Worm (Caenorhabditis elegans) whole organism, young adult: ENCODE results near the gene F45E12.5.

Experiments used
- B0019.2 ChIP-seq: fragments of 200-800 bp; sonication (Bioruptor generic); conservative IDR thresholded peaks from 2 replicates; pipeline ENCODE4 v1.3.6; 2022; ENCODE audit warnings: missing genetic modification reagents, missing genetic modification characterization, missing compliant biosample characterization
- F49E8.2 ChIP-seq: sonication (generic microtip); optimal IDR thresholded peaks from 3 replicates; lab custom pipeline; 2017; ENCODE audit warnings: missing genetic modification characterization, mild to moderate bottlenecking, missing compliant biosample characterization, antibody characterized with exemption, moderate library complexity; ENCODE audit not compliant: insufficient read depth
- F55B11.4 ChIP-seq: sonication (generic microtip); optimal IDR thresholded peaks from 2 replicates; lab custom pipeline; 2016; ENCODE audit warnings: missing compliant biosample characterization, missing genetic modification characterization, borderline replicate concordance; ENCODE audit not compliant: insufficient read depth
- F57C9.4 ChIP-seq: sonication (generic microtip); optimal IDR thresholded peaks from 2 replicates; lab custom pipeline; 2017; ENCODE audit warnings: mild to moderate bottlenecking, missing genetic modification characterization, missing compliant biosample characterization
- K11D2.4 ChIP-seq: fragments of 200-800 bp; sonication (Bioruptor generic); IDR thresholded peaks from 2 replicates; pipeline ENCODE4 v1.3.6; 2022; ENCODE audit warnings: missing genetic modification reagents, missing genetic modification characterization, missing compliant biosample characterization
- K12H6.12 ChIP-seq: fragments of 200-800 bp; sonication (Bioruptor generic); optimal IDR thresholded peaks from 2 replicates; lab custom pipeline; 2018; ENCODE audit warnings: mild to moderate bottlenecking, missing genetic modification characterization, missing compliant biosample characterization
- T07F8.4 ChIP-seq: sonication (generic microtip); optimal IDR thresholded peaks from 2 replicates; lab custom pipeline; 2016; ENCODE audit warnings: mild to moderate bottlenecking, missing genetic modification characterization, moderate library complexity, missing compliant biosample characterization
- Y53G8AR.9 ChIP-seq: fragments of 200-800 bp; sonication (Bioruptor generic); conservative IDR thresholded peaks from 2 replicates; pipeline ENCODE4 v1.3.6; 2022; ENCODE audit warnings: missing genetic modification reagents, missing genetic modification characterization, missing compliant biosample characterization
- ama-1 ChIP-seq, 3 experiments: fragments of 150-350 bp in 1 of 3; sonication (generic microtip) in 2 of 3; optimal IDR thresholded peaks; 2 replicates each; lab custom pipeline; 2014 to 2018; ENCODE audit warnings: missing biosample characterization in 2 of 3, missing genetic modification characterization in 2 of 3, missing genetic modification reagents in 2 of 3
- aptf-2 ChIP-seq: fragments of 200-800 bp; sonication (Bioruptor generic); conservative IDR thresholded peaks from 2 replicates; pipeline ENCODE4 v1.3.6; 2022; ENCODE audit warnings: missing genetic modification reagents, missing genetic modification characterization, missing compliant biosample characterization
- athp-1 ChIP-seq: sonication (generic microtip); optimal IDR thresholded peaks from 2 replicates; lab custom pipeline; 2017; ENCODE audit warnings: mild to moderate bottlenecking, missing genetic modification characterization, missing compliant biosample characterization
- bed-1 ChIP-seq: fragments of 200-800 bp; sonication (Bioruptor generic); IDR thresholded peaks from 2 replicates; pipeline ENCODE4 v1.3.6; 2022; ENCODE audit warnings: missing genetic modification reagents, missing genetic modification characterization, missing compliant biosample characterization
- bed-2 ChIP-seq: fragments of 200-800 bp; sonication (Bioruptor generic); IDR thresholded peaks from 2 replicates; pipeline ENCODE4 v1.3.6; 2022; ENCODE audit warnings: missing genetic modification reagents, missing genetic modification characterization, missing compliant biosample characterization
- ccch-3 ChIP-seq: fragments of 200-800 bp; sonication (Bioruptor generic); optimal IDR thresholded peaks from 2 replicates; lab custom pipeline; 2018; ENCODE audit warnings: mild to moderate bottlenecking, missing genetic modification characterization, missing compliant biosample characterization
- cebp-2 ChIP-seq: fragments of 200-800 bp; sonication (Bioruptor generic); IDR thresholded peaks from 2 replicates; pipeline ENCODE4 v1.3.6; 2022; ENCODE audit warnings: missing genetic modification characterization, missing compliant biosample characterization
- ceh-27 ChIP-seq: fragments of 200-800 bp; sonication (Bioruptor generic); optimal IDR thresholded peaks from 2 replicates; lab custom pipeline; 2018; ENCODE audit warnings: mild to moderate bottlenecking, missing genetic modification characterization, moderate library complexity, missing compliant biosample characterization
- ceh-40 ChIP-seq: fragments of 200-800 bp; sonication (Bioruptor generic); IDR thresholded peaks from 2 replicates; pipeline ENCODE4 v1.3.6; 2022; ENCODE audit warnings: missing genetic modification characterization, missing compliant biosample characterization
- ceh-91 ChIP-seq: fragments of 200-800 bp; sonication (Bioruptor generic); IDR thresholded peaks from 2 replicates; pipeline ENCODE4 v1.3.6; 2022; ENCODE audit warnings: missing genetic modification reagents, missing genetic modification characterization, missing compliant biosample characterization
- chd-7 ChIP-seq: sonication (generic microtip); optimal IDR thresholded peaks from 2 replicates; lab custom pipeline; 2016; ENCODE audit warnings: mild to moderate bottlenecking, missing genetic modification characterization, moderate library complexity, missing compliant biosample characterization
- dox-1 ChIP-seq: fragments of 200-800 bp; sonication (Bioruptor generic); IDR thresholded peaks from 2 replicates; pipeline ENCODE4 v1.3.6; 2022; ENCODE audit warnings: missing genetic modification reagents, missing genetic modification characterization, missing compliant biosample characterization
- efl-1 ChIP-seq: fragments of 150-350 bp; optimal IDR thresholded peaks from 2 replicates; lab custom pipeline; 2014; ENCODE audit warnings: missing biosample characterization, missing genetic modification reagents, missing genetic modification characterization
- egrh-3 ChIP-seq: fragments of 200-800 bp; sonication (Bioruptor generic); IDR thresholded peaks from 2 replicates; pipeline ENCODE4 v1.3.6; 2022; ENCODE audit warnings: missing genetic modification reagents, missing genetic modification characterization, missing compliant biosample characterization
- him-1 ChIP-seq: sonication (generic microtip); optimal IDR thresholded peaks from 2 replicates; lab custom pipeline; 2016; ENCODE audit warnings: missing genotype, missing genetic modification reagents, missing genetic modification characterization, missing compliant biosample characterization
- hmg-1.2 ChIP-seq: fragments of 200-800 bp; sonication (Bioruptor generic); IDR thresholded peaks from 2 replicates; pipeline ENCODE4 v1.3.6; 2022; ENCODE audit warnings: missing genetic modification reagents, missing genetic modification characterization, missing compliant biosample characterization
- hrde-1 ChIP-seq: sonication (generic microtip); optimal IDR thresholded peaks from 2 replicates; lab custom pipeline; 2016; ENCODE audit warnings: missing genetic modification characterization, mild to moderate bottlenecking, missing compliant biosample characterization, moderate library complexity, missing genotype, missing genetic modification reagents, borderline replicate concordance
- let-607 ChIP-seq, 2 experiments: fragments of 200-800 bp in 1 of 2; sonication (Bioruptor generic) in 1 of 2; sonication (generic microtip) in 1 of 2; optimal IDR thresholded peaks; 2 replicates each; lab custom pipeline; 2016 to 2018; ENCODE audit warnings: mild to moderate bottlenecking in 2 of 2, missing compliant biosample characterization in 2 of 2, missing genetic modification characterization in 2 of 2, moderate library complexity in 2 of 2, missing genotype in 1 of 2
- lin-40 ChIP-seq: sonication (generic microtip); optimal IDR thresholded peaks from 2 replicates; lab custom pipeline; 2016; ENCODE audit warnings: missing genetic modification characterization, mild to moderate bottlenecking, missing compliant biosample characterization, missing genotype, missing genetic modification reagents
- lir-1 ChIP-seq: fragments of 200-800 bp; sonication (Bioruptor generic); conservative IDR thresholded peaks from 2 replicates; pipeline ENCODE4 v1.3.6; 2022; ENCODE audit warnings: missing genetic modification reagents, missing genetic modification characterization, missing compliant biosample characterization
- lsl-1 ChIP-seq: fragments of 200-800 bp; sonication (Bioruptor generic); optimal IDR thresholded peaks from 2 replicates; lab custom pipeline; 2018; ENCODE audit warnings: mild to moderate bottlenecking, missing genetic modification characterization, moderate library complexity, missing compliant biosample characterization
- madf-3 ChIP-seq: fragments of 200-800 bp; sonication (Bioruptor generic); IDR thresholded peaks from 2 replicates; pipeline ENCODE4 v1.3.6; 2022; ENCODE audit warnings: missing genetic modification reagents, missing genetic modification characterization, missing compliant biosample characterization
- madf-8 ChIP-seq: fragments of 200-800 bp; sonication (Bioruptor generic); conservative IDR thresholded peaks from 2 replicates; pipeline ENCODE4 v1.3.6; 2022; ENCODE audit warnings: missing genetic modification reagents, missing genetic modification characterization, missing compliant biosample characterization
- mcd-1 ChIP-seq: fragments of 200-800 bp; sonication (Bioruptor generic); IDR thresholded peaks from 2 replicates; pipeline ENCODE4 v1.3.6; 2022; ENCODE audit warnings: missing genetic modification reagents, missing genetic modification characterization, missing compliant biosample characterization
- mel-28 ChIP-seq: sonication (generic microtip); optimal IDR thresholded peaks from 2 replicates; lab custom pipeline; 2016; ENCODE audit warnings: borderline replicate concordance, mild to moderate bottlenecking, missing genetic modification characterization, missing compliant biosample characterization
- mes-4 ChIP-seq: sonication (generic microtip); optimal IDR thresholded peaks from 2 replicates; lab custom pipeline; 2016; ENCODE audit warnings: missing genotype, missing genetic modification characterization, missing compliant biosample characterization
- mxl-1 ChIP-seq: sonication (generic microtip); optimal IDR thresholded peaks from 2 replicates; lab custom pipeline; 2016; ENCODE audit warnings: missing genetic modification characterization, missing compliant biosample characterization
- nhr-90 ChIP-seq: sonication (generic microtip); optimal IDR thresholded peaks from 2 replicates; lab custom pipeline; 2016; ENCODE audit warnings: missing genotype, mild to moderate bottlenecking, missing genetic modification characterization, missing compliant biosample characterization
- pha-4 ChIP-seq: fragments of 150-350 bp; sonication (generic microtip); optimal IDR thresholded peaks from 2 replicates; lab custom pipeline; 2014; ENCODE audit warnings: missing biosample characterization, missing genetic modification reagents, missing genetic modification characterization
- rcor-1 ChIP-seq: fragments of 200-800 bp; sonication (Bioruptor generic); IDR thresholded peaks from 2 replicates; pipeline ENCODE4 v1.3.6; 2022; ENCODE audit warnings: missing genetic modification reagents, missing genetic modification characterization, missing compliant biosample characterization
- snpc-3.4 ChIP-seq: sonication (generic microtip); optimal IDR thresholded peaks from 2 replicates; lab custom pipeline; 2017; ENCODE audit warnings: missing genetic modification characterization, mild to moderate bottlenecking, missing compliant biosample characterization, antibody characterized with exemption, moderate library complexity, missing genotype, missing genetic modification reagents
- unc-130 ChIP-seq: sonication (generic microtip); optimal IDR thresholded peaks from 2 replicates; lab custom pipeline; 2016; ENCODE audit warnings: missing genetic modification reagents, missing genetic modification characterization, missing compliant biosample characterization
- zfh-2 ChIP-seq: fragments of 200-800 bp; sonication (Bioruptor generic); conservative IDR thresholded peaks from 2 replicates; pipeline ENCODE4 v1.3.6; 2022; ENCODE audit warnings: missing genetic modification reagents, missing genetic modification characterization, missing compliant biosample characterization
- zim-3 ChIP-seq: sonication (generic microtip); optimal IDR thresholded peaks from 2 replicates; lab custom pipeline; 2017; ENCODE audit warnings: mild to moderate bottlenecking, missing genetic modification characterization, moderate library complexity, missing compliant biosample characterization
- ztf-26 ChIP-seq: sonication (generic microtip); optimal IDR thresholded peaks from 2 replicates; lab custom pipeline; 2017; ENCODE audit warnings: missing genetic modification characterization, missing compliant biosample characterization
- ztf-3 ChIP-seq: fragments of 200-800 bp; sonication (Bioruptor generic); optimal IDR thresholded peaks from 2 replicates; lab custom pipeline; 2018; ENCODE audit warnings: mild to moderate bottlenecking, missing genetic modification characterization, missing compliant biosample characterization
- ztf-6 ChIP-seq: fragments of 200-800 bp; sonication (Bioruptor generic); IDR thresholded peaks from 2 replicates; pipeline ENCODE4 v1.3.6; 2022; ENCODE audit warnings: missing genetic modification reagents, missing genetic modification characterization, missing compliant biosample characterization

The F45E12.5 gene

ce11 chrII:7331224-7331623 is 21.3 kb upstream of the F45E12.5 start, which contains the start of gene npax-1:
Gene npax-1 (minus strand): TSS chrII:7331324.
- TF ChIP-seq athp-1 (tag; lab: Kevin White, UChicago) (no peak), lsl-1 (GFP tag; lab: Kevin White, UChicago) (no peak), hrde-1 (no peak)

DNA sequence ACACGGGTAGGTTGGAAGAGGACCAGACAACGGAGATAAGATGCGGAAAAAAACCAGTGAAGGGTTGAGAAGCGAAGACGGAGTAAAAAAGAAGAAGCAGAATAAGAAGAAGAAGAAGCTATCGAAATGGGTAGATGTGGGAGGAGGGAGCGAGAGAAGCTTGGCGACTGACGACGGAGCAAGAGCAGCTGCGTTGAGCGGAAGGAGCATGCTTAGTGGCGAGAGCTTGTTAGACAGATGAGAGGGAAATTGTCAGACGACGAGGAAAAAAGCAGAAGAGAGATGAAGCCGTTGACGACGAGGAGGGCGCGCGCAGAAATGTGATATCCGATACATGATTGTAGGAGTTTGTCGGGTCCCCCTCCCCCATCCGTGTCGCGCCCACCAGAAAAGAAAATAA is 17.1 kb upstream of the F45E12.5 start:
- no peak for TF ChIP-seq B0019.2 (GFP tag; lab: Robert Waterston, UW)
- peak; percentile 18 for TF ChIP-seq zim-3 (tag; lab: Kevin White, UChicago)
- TF ChIP-seq mes-4 (tag; lab: Kevin White, UChicago): no peak
- no peak for TF ChIP-seq rcor-1 (GFP tag; lab: Robert Waterston, UW)
- no peak for TF ChIP-seq madf-3 (GFP tag; lab: Robert Waterston, UW)
- no peak for TF ChIP-seq him-1 (tag; lab: Kevin White, UChicago)
- TF ChIP-seq ztf-6 (GFP tag; lab: Robert Waterston, UW): no peak
- no peak for TF ChIP-seq mel-28 (tag; lab: Kevin White, UChicago)
- no peak for TF ChIP-seq madf-8 (GFP tag; lab: Robert Waterston, UW)
- no peak for TF ChIP-seq ztf-26
- no peak for TF ChIP-seq mxl-1 (tag; lab: Kevin White, UChicago)
- no peak for TF ChIP-seq nhr-90
- TF ChIP-seq K11D2.4 (GFP tag; lab: Robert Waterston, UW): no peak
- no peak for TF ChIP-seq ztf-3 (GFP tag; lab: Kevin White, UChicago)
- TF ChIP-seq dox-1 (GFP tag; lab: Robert Waterston, UW): no peak
- TF ChIP-seq hmg-1.2 (GFP tag; lab: Robert Waterston, UW): 0 out of 2 replicates have a peak, but pooled peaks have one; percentile 12
- TF ChIP-seq K12H6.12 (tag; lab: Kevin White, UChicago): peak; percentile 59
- TF ChIP-seq ceh-27 (GFP tag; lab: Kevin White, UChicago): peak; percentile 1
- TF ChIP-seq F49E8.2: no peak
- TF ChIP-seq chd-7: no peak
- TF ChIP-seq efl-1 (GFP tag; lab: Kevin White, UChicago): no peak
- no peak for TF ChIP-seq unc-130 (GFP tag; lab: Kevin White, UChicago)
- TF ChIP-seq ccch-3 (GFP tag; lab: Kevin White, UChicago): no peak
- TF ChIP-seq Y53G8AR.9 (GFP tag; lab: Robert Waterston, UW): no peak
- TF ChIP-seq lir-1 (GFP tag; lab: Robert Waterston, UW): no peak
- TF ChIP-seq F55B11.4 (tag; lab: Kevin White, UChicago): no peak
- TF ChIP-seq cebp-2: no peak
- TF ChIP-seq bed-2 (GFP tag; lab: Robert Waterston, UW): 0 out of 2 replicates have a peak, but pooled peaks have one; percentile 20
- TF ChIP-seq pha-4: no peak
- TF ChIP-seq lin-40: peak; percentile 48
- TF ChIP-seq ceh-91: no peak
- TF ChIP-seq aptf-2 (GFP tag; lab: Robert Waterston, UW): no peak
- 0 out of 2 replicates have a peak, but pooled peaks have one; percentile 48 for TF ChIP-seq egrh-3
- TF ChIP-seq zfh-2 (GFP tag; lab: Robert Waterston, UW): peak; percentile 90

- TF ChIP-seq mcd-1 (no peak), ama-1 (optimal IDR thresholded peaks at IDR 0.05; lab: Kevin White, UChicago) (no peak), ama-1 (GFP tag; optimal IDR thresholded peaks at IDR 0.05; lab: Kevin White, UChicago) (no peak), let-607 (tag; optimal IDR thresholded peaks at IDR 0.05; lab: Kevin White, UChicago) (no peak), F55B11.4 (tag; lab: Kevin White, UChicago) (no peak), mes-4 (tag; lab: Kevin White, UChicago) (no peak), ceh-40 (no peak), T07F8.4 (tag; lab: Kevin White, UChicago) (no peak), F57C9.4 (tag; lab: Kevin White, UChicago) (no peak), K12H6.12 (tag; lab: Kevin White, UChicago) (no peak), rcor-1 (GFP tag; lab: Robert Waterston, UW) (no peak), snpc-3.4 (tag; lab: Kevin White, UChicago) (no peak), bed-2 (GFP tag; lab: Robert Waterston, UW) (no peak; the same call in 1 of the 2 replicates), bed-1 (GFP tag; lab: Robert Waterston, UW) (no peak)
Measured at ce11 chrII:7326199-7326598, 16.3 kb upstream of the F45E12.5 start.
